Fruit fly (Drosophila melanogaster): Measurements from ENCODE around the gene plum.

dm6 chr3R:26432978-26433377 is 102.0 kb downstream of the plum start:
- TF ChIP-seq Crg-1 (GFP tag; optimal IDR thresholded peaks at IDR 0.05): no peak
- no peak for TF ChIP-seq CG14711 (tag; optimal IDR thresholded peaks at IDR 0.05)
- no peak for TF ChIP-seq pad (GFP tag; optimal IDR thresholded peaks at IDR 0.05)
- TF ChIP-seq CG1620 (GFP tag; optimal IDR thresholded peaks at IDR 0.05): no peak
- TF ChIP-seq CG5204 (GFP tag; optimal IDR thresholded peaks at IDR 0.05): no peak
- no peak for TF ChIP-seq Mnt (GFP tag; optimal IDR thresholded peaks at IDR 0.05)
- TF ChIP-seq Clk (GFP tag; optimal IDR thresholded peaks at IDR 0.05): no peak
- TF ChIP-seq CG33017 (tag; optimal IDR thresholded peaks at IDR 0.05): no peak
- no peak for TF ChIP-seq kay (GFP tag; ENCODE audit: borderline replicate concordance)
- TF ChIP-seq CG7045 (GFP tag; optimal IDR thresholded peaks at IDR 0.05): no peak

Data from whole organism, adult.